Worm (Caenorhabditis elegans) whole organism, L1 larva: ENCODE data around the gene C44H4.6.

Experiments
- C04F5.9 ChIP-seq: sonication (generic microtip); optimal IDR thresholded peaks from 2 replicates; lab custom pipeline; 2016; ENCODE audit warnings: missing genetic modification characterization, missing compliant biosample characterization
- Y116A8C.19 ChIP-seq: sonication (generic microtip); optimal IDR thresholded peaks from 2 replicates; lab custom pipeline; 2016; ENCODE audit warnings: missing compliant biosample characterization, missing genetic modification characterization, borderline replicate concordance
- aha-1 ChIP-seq: fragments of 150-350 bp; optimal IDR thresholded peaks from 2 replicates; lab custom pipeline; 2014; ENCODE audit warnings: missing biosample characterization, missing genetic modification characterization
- alr-1 ChIP-seq: fragments of 200-800 bp; sonication (Bioruptor generic); optimal IDR thresholded peaks from 2 replicates; lab custom pipeline; 2018; ENCODE audit warnings: borderline replicate concordance, mild to moderate bottlenecking, missing genetic modification characterization, missing compliant biosample characterization
- aly-2 ChIP-seq: fragments of 150-350 bp; optimal IDR thresholded peaks from 2 replicates; lab custom pipeline; 2014; ENCODE audit warnings: missing biosample characterization, missing genetic modification characterization
- ama-1 ChIP-seq: fragments of 150-350 bp; optimal IDR thresholded peaks from 2 replicates; lab custom pipeline; 2014
- blmp-1 ChIP-seq: fragments of 150-350 bp; optimal IDR thresholded peaks from 2 replicates; lab custom pipeline; 2014; ENCODE audit warnings: missing biosample characterization, missing genetic modification characterization
- ceh-63 ChIP-seq: fragments of 200-800 bp; sonication (Bioruptor generic); optimal IDR thresholded peaks from 2 replicates; lab custom pipeline; 2018; ENCODE audit warnings: mild to moderate bottlenecking, missing genetic modification characterization, missing compliant biosample characterization
- ceh-8 ChIP-seq: fragments of 200-800 bp; sonication (Bioruptor generic); optimal IDR thresholded peaks from 2 replicates; lab custom pipeline; 2018; ENCODE audit warnings: mild to moderate bottlenecking, missing genetic modification characterization, moderate library complexity, missing compliant biosample characterization
- dsc-1 ChIP-seq: sonication (generic microtip); optimal IDR thresholded peaks from 2 replicates; lab custom pipeline; 2016; ENCODE audit warnings: mild to moderate bottlenecking, missing genetic modification characterization, missing compliant biosample characterization
- efl-1 ChIP-seq, 4 experiments: fragments of 150-350 bp; optimal IDR thresholded peaks in 3 of 4; peaks in 1 of 4; 1 replicate in 1 of 4; 2 replicates in 3 of 4; lab custom pipeline; 2014; ENCODE audit warnings: missing biosample characterization in 2 of 4, missing genetic modification characterization in 2 of 4, missing genetic modification reagents in 2 of 4
- efl-3 ChIP-seq: fragments of 200-800 bp; sonication (Bioruptor generic); optimal IDR thresholded peaks from 2 replicates; lab custom pipeline; 2018; ENCODE audit warnings: mild to moderate bottlenecking, missing genetic modification characterization, missing compliant biosample characterization
- egl-13 ChIP-seq: sonication (generic microtip); optimal IDR thresholded peaks from 2 replicates; lab custom pipeline; 2016; ENCODE audit warnings: missing genotype, missing genetic modification reagents, missing genetic modification characterization, missing compliant biosample characterization
- egl-27 ChIP-seq, 2 experiments: fragments of 150-350 bp in 1 of 2; sonication (generic microtip); optimal IDR thresholded peaks; 3 replicates each; lab custom pipeline; 2017 to 2018; ENCODE audit warnings: missing biosample characterization in 2 of 2, missing genetic modification characterization in 2 of 2, missing genetic modification reagents in 2 of 2
- elt-3 ChIP-seq, 6 experiments: fragments of 150-350 bp in 1 of 6; sonication (generic microtip); optimal IDR thresholded peaks; 2 replicates each; lab custom pipeline; 2017 to 2018; ENCODE audit warnings: missing biosample characterization in 6 of 6, missing genetic modification characterization in 6 of 6, inconsistent platforms in 1 of 6
- ets-5 ChIP-seq: fragments of 200-800 bp; sonication (Bioruptor generic); IDR thresholded peaks from 2 replicates; pipeline ENCODE4 v1.3.6; 2022; ENCODE audit warnings: missing genetic modification characterization, missing compliant biosample characterization
- fkh-10 ChIP-seq: sonication (generic microtip); optimal IDR thresholded peaks from 2 replicates; lab custom pipeline; 2017; ENCODE audit warnings: missing biosample characterization, missing genetic modification reagents, missing genetic modification characterization
- fkh-8 ChIP-seq: sonication (generic microtip); optimal IDR thresholded peaks from 2 replicates; lab custom pipeline; 2016; ENCODE audit warnings: mild to moderate bottlenecking, missing genetic modification characterization, missing compliant biosample characterization
- grh-1 ChIP-seq: fragments of 200-800 bp; sonication (Bioruptor generic); IDR thresholded peaks from 2 replicates; pipeline ENCODE4 v1.3.6; 2022; ENCODE audit warnings: missing genetic modification reagents, missing genetic modification characterization, missing compliant biosample characterization
- hlh-4 ChIP-seq: sonication (generic microtip); optimal IDR thresholded peaks from 2 replicates; lab custom pipeline; 2016; ENCODE audit warnings: mild to moderate bottlenecking, missing genetic modification characterization, missing compliant biosample characterization
- irx-1 ChIP-seq: sonication (generic microtip); optimal IDR thresholded peaks from 2 replicates; lab custom pipeline; 2016; ENCODE audit warnings: missing genetic modification characterization, missing compliant biosample characterization
- jun-1 ChIP-seq: fragments of 150-350 bp; optimal IDR thresholded peaks from 2 replicates; lab custom pipeline; 2014; ENCODE audit warnings: missing biosample characterization, missing genetic modification reagents, missing genetic modification characterization
- lin-15B ChIP-seq: fragments of 150-350 bp; sonication (generic microtip); optimal IDR thresholded peaks from 3 replicates; lab custom pipeline; 2014; ENCODE audit warnings: missing biosample characterization, missing genetic modification characterization
- lir-3 ChIP-seq: sonication (generic microtip); optimal IDR thresholded peaks from 2 replicates; lab custom pipeline; 2016; ENCODE audit warnings: mild to moderate bottlenecking, missing genetic modification characterization, moderate library complexity, missing compliant biosample characterization; ENCODE audit not compliant: poor library complexity
- mab-9 ChIP-seq: fragments of 200-800 bp; sonication (Bioruptor generic); IDR thresholded peaks from 2 replicates; pipeline ENCODE4 v1.3.6; 2022; ENCODE audit warnings: missing genetic modification reagents, missing genetic modification characterization, missing compliant biosample characterization
- mdl-1 ChIP-seq, 2 experiments: fragments of 150-350 bp; optimal IDR thresholded peaks; 2 replicates each; lab custom pipeline; 2014 to 2017; ENCODE audit warnings: missing biosample characterization in 2 of 2, missing genetic modification characterization in 2 of 2, inconsistent platforms in 1 of 2
- mef-2 ChIP-seq: fragments of 150-350 bp; optimal IDR thresholded peaks from 2 replicates; lab custom pipeline; 2014; ENCODE audit warnings: missing biosample characterization, missing genetic modification characterization
- mep-1 ChIP-seq: fragments of 150-350 bp; optimal IDR thresholded peaks from 2 replicates; lab custom pipeline; 2014; ENCODE audit warnings: missing biosample characterization, missing genetic modification characterization
- nhr-19 ChIP-seq: fragments of 200-800 bp; sonication (Bioruptor generic); conservative IDR thresholded peaks from 2 replicates; pipeline ENCODE4 v1.3.6; 2022; ENCODE audit warnings: missing genetic modification characterization, missing compliant biosample characterization
- nhr-237 ChIP-seq: fragments of 150-350 bp; optimal IDR thresholded peaks from 2 replicates; lab custom pipeline; 2014; ENCODE audit warnings: missing biosample characterization, missing genetic modification characterization
- nhr-71 ChIP-seq: sonication (generic microtip); optimal IDR thresholded peaks from 2 replicates; lab custom pipeline; 2016; ENCODE audit warnings: mild to moderate bottlenecking, missing genetic modification characterization, moderate library complexity, missing compliant biosample characterization
- nhr-76 ChIP-seq: sonication (generic microtip); optimal IDR thresholded peaks from 2 replicates; lab custom pipeline; 2017; ENCODE audit warnings: missing biosample characterization, missing genetic modification characterization
- nhr-85 ChIP-seq: sonication (generic microtip); peaks from one replicate; lab custom pipeline; 2016; ENCODE audit warnings: missing genetic modification characterization, inconsistent platforms, missing compliant biosample characterization
- nhr-90 ChIP-seq: sonication (generic microtip); optimal IDR thresholded peaks from 2 replicates; lab custom pipeline; 2016; ENCODE audit warnings: mild to moderate bottlenecking, missing genetic modification characterization, missing compliant biosample characterization; ENCODE audit not compliant: poor library complexity
- pag-3 ChIP-seq: sonication (generic microtip); optimal IDR thresholded peaks from 2 replicates; lab custom pipeline; 2017; ENCODE audit warnings: missing genetic modification characterization, mild to moderate bottlenecking, missing compliant biosample characterization, antibody characterized with exemption, borderline replicate concordance; ENCODE audit not compliant: insufficient read depth
- pax-3 ChIP-seq: fragments of 200-800 bp; sonication (Bioruptor generic); optimal IDR thresholded peaks from 2 replicates; lab custom pipeline; 2018; ENCODE audit warnings: mild to moderate bottlenecking, missing genetic modification characterization, moderate library complexity, missing compliant biosample characterization
- rnt-1 ChIP-seq: sonication (generic microtip); optimal IDR thresholded peaks from 2 replicates; lab custom pipeline; 2016; ENCODE audit warnings: mild to moderate bottlenecking, missing genetic modification characterization, moderate library complexity, missing compliant biosample characterization
- skn-1 ChIP-seq: fragments of 150-350 bp; optimal IDR thresholded peaks from 2 replicates; lab custom pipeline; 2014; ENCODE audit warnings: missing biosample characterization, missing genetic modification characterization
- sptf-1 ChIP-seq: fragments of 150-350 bp; optimal IDR thresholded peaks from 2 replicates; lab custom pipeline; 2014; ENCODE audit warnings: missing biosample characterization, missing genetic modification characterization
- sup-37 ChIP-seq: fragments of 200-800 bp; sonication (Bioruptor generic); optimal IDR thresholded peaks from 2 replicates; lab custom pipeline; 2018; ENCODE audit warnings: mild to moderate bottlenecking, missing genetic modification characterization, missing compliant biosample characterization
- unc-130 ChIP-seq: fragments of 150-350 bp; optimal IDR thresholded peaks from 2 replicates; lab custom pipeline; 2017; ENCODE audit warnings: missing biosample characterization, missing genetic modification characterization, inconsistent platforms
- unc-86 ChIP-seq: sonication (generic microtip); optimal IDR thresholded peaks from 2 replicates; lab custom pipeline; 2016; ENCODE audit warnings: missing genetic modification characterization, missing compliant biosample characterization
- zag-1 ChIP-seq: fragments of 150-350 bp; optimal IDR thresholded peaks from 2 replicates; lab custom pipeline; 2014; ENCODE audit warnings: missing biosample characterization, missing genetic modification characterization
- zip-4 ChIP-seq: fragments of 200-800 bp; sonication (Bioruptor generic); optimal IDR thresholded peaks from 2 replicates; lab custom pipeline; 2018; ENCODE audit warnings: mild to moderate bottlenecking, missing genetic modification characterization, moderate library complexity, missing compliant biosample characterization

The C44H4.6 gene

DNA sequence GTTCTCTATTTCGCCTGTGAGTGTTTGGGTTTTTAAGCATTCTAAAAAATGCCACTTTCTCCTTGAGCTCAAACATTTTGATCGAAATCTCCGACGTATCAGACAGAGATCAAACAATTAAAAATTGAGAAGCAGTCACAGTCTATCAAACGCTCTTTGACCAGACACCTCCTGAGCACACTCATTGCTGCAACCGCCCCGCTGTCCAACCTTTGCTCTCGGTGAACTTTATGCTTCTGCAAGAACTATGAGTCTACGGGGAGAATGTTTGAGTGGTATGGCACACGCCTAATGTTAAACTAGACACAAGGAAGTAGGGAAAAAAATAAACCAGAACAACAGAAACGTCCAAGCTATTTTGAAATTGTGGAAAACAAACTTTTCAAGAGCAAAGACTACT lies 33.9 kb downstream of the C44H4.6 start:
- no peak for TF ChIP-seq pax-3 (tag; lab: Kevin White, UChicago)
- no peak for TF ChIP-seq nhr-85 (tag; lab: Kevin White, UChicago)
- no peak for TF ChIP-seq elt-3 (tag; optimal IDR thresholded peaks at IDR 0.05; lab: Kevin White, UChicago)
- TF ChIP-seq dsc-1 (tag; lab: Kevin White, UChicago), result no peak
- TF ChIP-seq fkh-8 (tag; lab: Kevin White, UChicago), result peak; percentile 26
- peak; percentile 38 for TF ChIP-seq nhr-71 (tag; lab: Kevin White, UChicago)
- TF ChIP-seq efl-1 (optimal IDR thresholded peaks at IDR 0.05; lab: Kevin White, UChicago), result no peak
- TF ChIP-seq efl-1 (GFP tag; optimal IDR thresholded peaks at IDR 0.05 in 1 of 2; lab: Kevin White, UChicago), result peak in 1 of 2 experiments; percentile 74
- no peak for TF ChIP-seq grh-1 (GFP tag; lab: Robert Waterston, UW)
- TF ChIP-seq pag-3 (tag; lab: Kevin White, UChicago), result no peak
- TF ChIP-seq mab-9, result no peak
- TF ChIP-seq alr-1 (tag; lab: Kevin White, UChicago), result no peak
- no peak for TF ChIP-seq rnt-1 (tag; lab: Kevin White, UChicago)
- 0 out of 2 replicates have a peak, but pooled peaks have one; percentile 15 for TF ChIP-seq nhr-19 (GFP tag; lab: Robert Waterston, UW)
- no peak for TF ChIP-seq sup-37 (GFP tag; lab: Kevin White, UChicago)
- TF ChIP-seq, all 84 proteins: peak for 4

DNA sequence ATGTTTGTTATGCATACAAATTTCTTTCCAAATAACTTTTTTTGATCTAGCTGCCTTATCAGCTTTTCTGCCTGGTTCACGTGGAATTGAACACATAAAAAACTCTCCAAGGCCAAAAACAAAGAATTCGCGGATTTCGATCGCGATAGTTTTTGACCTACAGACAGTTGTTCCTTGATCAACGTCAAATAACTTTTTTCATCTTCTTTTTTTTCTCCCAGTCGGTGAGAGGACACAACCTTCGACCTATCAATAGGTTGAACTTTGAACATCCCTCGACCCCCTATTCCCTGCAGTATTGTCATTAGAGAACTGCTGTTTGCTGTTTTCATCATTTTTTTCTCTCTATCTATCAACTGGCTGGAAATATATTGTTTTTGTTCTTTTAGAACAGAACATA lies 35.3 kb downstream of the C44H4.6 start:
- TF ChIP-seq nhr-85 (tag; lab: Kevin White, UChicago) (peak; percentile 68), efl-3 (GFP tag; lab: Kevin White, UChicago) (no peak), blmp-1 (tag; lab: Kevin White, UChicago) (peak; percentile 67), nhr-71 (tag; lab: Kevin White, UChicago) (peak; percentile 4), nhr-90 (tag; lab: Kevin White, UChicago) (no peak), unc-86 (tag; lab: Kevin White, UChicago) (no peak)

- TF ChIP-seq hlh-4 (tag; lab: Kevin White, UChicago) (peak; percentile 56), ceh-8 (GFP tag; lab: Kevin White, UChicago) (peak; percentile 61), C04F5.9 (tag; lab: Kevin White, UChicago) (no peak), ama-1 (lab: Kevin White, UChicago) (no peak), sptf-1 (tag; lab: Kevin White, UChicago) (no peak), egl-13 (tag; lab: Kevin White, UChicago) (peak; percentile 97), zag-1 (tag; lab: Kevin White, UChicago) (no peak), ets-5 (GFP tag; lab: Robert Waterston, UW) (no peak), nhr-90 (tag; lab: Kevin White, UChicago) (no peak), lin-15B (tag; lab: Kevin White, UChicago) (no peak), lir-3 (peak; percentile 35), Y116A8C.19 (tag; lab: Kevin White, UChicago) (no peak), blmp-1 (tag; lab: Kevin White, UChicago) (peak; percentile 73), nhr-237 (tag; lab: Kevin White, UChicago) (no peak), nhr-71 (tag; lab: Kevin White, UChicago) (peak; percentile 98), pag-3 (tag; lab: Kevin White, UChicago) (no peak), skn-1 (tag; lab: Kevin White, UChicago) (no peak), zip-4 (GFP tag; lab: Kevin White, UChicago) (peak; percentile 25), mdl-1 (tag; optimal IDR thresholded peaks at IDR 0.05; lab: Kevin White, UChicago) (no peak), fkh-8 (tag; lab: Kevin White, UChicago) (peak; percentile 99), fkh-10 (GFP tag; lab: Kevin White, UChicago) (peak; percentile 75), dsc-1 (tag; lab: Kevin White, UChicago) (peak; percentile 86), irx-1 (tag; lab: Kevin White, UChicago) (peak; percentile 39), nhr-85 (tag; lab: Kevin White, UChicago) (no peak), mef-2 (tag; lab: Kevin White, UChicago) (peak; percentile 88), ceh-63 (GFP tag; lab: Kevin White, UChicago) (no peak), egl-27 (tag; optimal IDR thresholded peaks at IDR 0.05; lab: Kevin White, UChicago) (no peak), aha-1 (tag; lab: Kevin White, UChicago) (no peak), mab-9 (no peak), mep-1 (peak; percentile 46), unc-130 (tag; lab: Kevin White, UChicago) (no peak), aly-2 (tag; lab: Kevin White, UChicago) (no peak), nhr-76 (no peak), jun-1 (tag; lab: Kevin White, UChicago) (no peak)
These were observed 36.7 kb downstream of the C44H4.6 start for ce11 chrX:14562286-14563086.
